Fruit fly (Drosophila melanogaster) S2 (cell line): Measurements from ENCODE around the gene CG34043.

Experiments used
- CG8478 ChIP-seq: fragments of >200 bp; optimal IDR thresholded peaks from 2 replicates; lab custom pipeline; 2018
- CTCF ChIP-seq, 2 experiments: fragments of >200 bp; optimal IDR thresholded peaks; 2 replicates each; lab custom pipeline; 2018

DNA sequence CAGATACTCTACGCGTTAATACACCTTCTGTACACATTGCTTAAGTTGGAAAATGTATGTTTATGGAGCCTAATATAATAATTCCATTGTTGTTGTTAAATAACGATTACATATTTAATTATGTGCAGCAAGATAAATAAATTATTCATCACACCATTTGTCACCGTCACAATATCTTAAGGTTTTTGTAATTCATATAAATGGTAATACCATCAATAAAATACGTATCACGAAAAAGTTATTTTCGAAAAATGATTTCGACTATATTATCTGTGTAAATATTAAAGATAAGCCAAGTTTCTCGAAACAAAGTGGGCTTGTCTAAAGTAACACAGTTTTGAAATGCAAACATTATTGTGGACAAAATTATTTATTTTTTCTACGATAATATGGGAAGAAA is 41.5 kb upstream of the CG34043 start, which contains the start of gene CG4995:
- TF ChIP-seq CTCF (optimal IDR thresholded peaks at IDR 0.05; lab: Kevin White, UChicago) (no peak), CG8478 (lab: Kevin White, UChicago) (no peak)
